Fruit fly (Drosophila melanogaster): ENCODE measurements around the gene CG11791.

CG11791 gene

DNA sequence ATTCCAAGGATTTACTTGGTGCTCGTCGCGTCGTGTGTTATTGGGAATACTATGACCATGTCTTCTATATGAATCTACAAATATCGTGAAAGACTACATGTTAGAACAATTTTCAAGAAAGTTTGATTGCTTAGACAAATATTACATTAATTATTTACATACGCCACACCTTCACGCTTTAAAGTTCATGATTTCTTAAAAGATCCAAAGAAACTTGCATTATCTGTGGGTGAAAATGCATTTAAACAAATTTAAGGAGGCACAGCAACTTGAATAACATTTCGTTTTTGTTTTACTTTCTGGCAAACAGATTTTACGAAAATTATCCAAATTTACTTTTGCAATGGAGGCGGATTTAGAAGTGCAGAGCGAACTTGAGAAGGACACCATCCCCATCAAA is 12.8 kb upstream of the CG11791 start, which contains the start of gene CG31115:
CG31115 (plus strand) TSS at position 301 of the 400 bp plus-strand sequence.
- no peak for TF ChIP-seq kay (GFP tag; ENCODE audit: borderline replicate concordance)
- no peak for TF ChIP-seq CG1620 (GFP tag; optimal IDR thresholded peaks at IDR 0.05)
- TF ChIP-seq CG7101 (tag; optimal IDR thresholded peaks at IDR 0.05): no peak
- no peak for TF ChIP-seq CG12768 (GFP tag; optimal IDR thresholded peaks at IDR 0.05)
- TF ChIP-seq CG7045 (GFP tag; optimal IDR thresholded peaks at IDR 0.05): no peak
- no peak for TF ChIP-seq CG11617 (GFP tag; optimal IDR thresholded peaks at IDR 0.05)
- no peak for TF ChIP-seq CG14711 (tag; optimal IDR thresholded peaks at IDR 0.05)
- TF ChIP-seq Clk (GFP tag; optimal IDR thresholded peaks at IDR 0.05): no peak
- TF ChIP-seq tj (GFP tag; optimal IDR thresholded peaks at IDR 0.05): no peak
- no peak for TF ChIP-seq Mnt (GFP tag; optimal IDR thresholded peaks at IDR 0.05)
- no peak for TF ChIP-seq CG5204 (GFP tag; optimal IDR thresholded peaks at IDR 0.05)
- TF ChIP-seq pad (GFP tag; optimal IDR thresholded peaks at IDR 0.05): no peak

- TF ChIP-seq CG12768 (GFP tag; optimal IDR thresholded peaks at IDR 0.05) (peak; percentile 1), pad (GFP tag; optimal IDR thresholded peaks at IDR 0.05) (peak; percentile 55), CG1620 (GFP tag; optimal IDR thresholded peaks at IDR 0.05) (peak; percentile 65), ovo (GFP tag; optimal IDR thresholded peaks at IDR 0.05) (no peak), Crg-1 (GFP tag; optimal IDR thresholded peaks at IDR 0.05) (peak; percentile 35), CG5204 (GFP tag; optimal IDR thresholded peaks at IDR 0.05) (no peak), cic (GFP tag; optimal IDR thresholded peaks at IDR 0.05) (no peak), CG11617 (GFP tag; optimal IDR thresholded peaks at IDR 0.05) (peak; percentile 46), cnc (optimal IDR thresholded peaks at IDR 0.05) (no peak), Mnt (GFP tag; optimal IDR thresholded peaks at IDR 0.05) (peak; percentile 58), Clk (GFP tag; optimal IDR thresholded peaks at IDR 0.05) (peak; percentile 30), CG33017 (tag; optimal IDR thresholded peaks at IDR 0.05) (no peak), CG7101 (tag; optimal IDR thresholded peaks at IDR 0.05) (peak; percentile 40), bab1 (GFP tag; optimal IDR thresholded peaks at IDR 0.05) (peak; percentile 30), Hr96 (GFP tag; optimal IDR thresholded peaks at IDR 0.05) (no peak), toe (GFP tag; optimal IDR thresholded peaks at IDR 0.05) (no peak), CG7045 (GFP tag; optimal IDR thresholded peaks at IDR 0.05) (no peak), kay (GFP tag; ENCODE audit: borderline replicate concordance) (no peak), tj (GFP tag; optimal IDR thresholded peaks at IDR 0.05) (no peak), CG14711 (tag; optimal IDR thresholded peaks at IDR 0.05) (peak; percentile 25)
Measured at dm6 chr3R:25039028-25039476, 10.4 kb upstream of the CG11791 start, which contains the start of the genes Ythdf and bai. Ythdf (minus strand) TSS chr3R:25039249. bai (plus strand) TSS chr3R:25039374.

DNA sequence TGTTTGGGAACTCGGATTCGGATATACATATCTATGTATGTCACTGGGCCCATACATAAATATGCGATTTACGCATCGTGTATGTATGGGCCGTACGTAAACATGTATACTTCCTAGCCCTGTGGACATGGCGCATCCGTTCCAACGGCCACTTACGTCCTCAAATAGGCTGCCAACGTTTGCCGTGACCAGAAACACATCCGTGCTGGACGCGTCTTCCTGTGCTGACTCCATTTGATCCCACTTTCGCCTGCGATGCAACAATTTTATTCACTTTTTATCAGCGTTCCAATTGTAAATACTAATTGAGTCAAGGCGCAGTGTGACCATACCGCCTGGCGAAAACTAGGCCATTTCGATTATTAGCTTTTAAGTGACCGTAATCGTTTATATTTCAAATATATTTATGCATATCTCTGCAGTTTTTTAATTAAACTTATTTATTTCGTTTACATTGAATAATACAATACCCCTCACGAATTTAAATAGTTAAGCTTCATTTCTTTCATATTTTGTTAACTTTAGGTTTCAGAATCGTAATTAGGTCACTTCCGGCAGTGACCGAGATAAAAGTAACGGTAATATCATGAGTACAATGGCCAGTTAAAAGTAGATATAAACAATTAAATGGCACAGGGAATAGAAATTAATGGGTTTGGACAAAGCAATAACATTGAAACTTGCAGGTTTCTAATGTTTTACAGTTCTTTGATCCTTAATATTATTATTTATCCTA is 4.4 kb upstream of the CG11791 start, which contains the start of gene 5PtaseI:
5PtaseI (minus strand) TSS at position 336 of the 736 bp plus-strand sequence.
- TF ChIP-seq cic (GFP tag; optimal IDR thresholded peaks at IDR 0.05) (no peak), ovo (GFP tag; optimal IDR thresholded peaks at IDR 0.05) (no peak), Hr96 (GFP tag; optimal IDR thresholded peaks at IDR 0.05) (no peak), kay (GFP tag; ENCODE audit: borderline replicate concordance) (no peak), CG14711 (tag; optimal IDR thresholded peaks at IDR 0.05) (no peak), CG12768 (GFP tag; optimal IDR thresholded peaks at IDR 0.05) (no peak), Mnt (GFP tag; optimal IDR thresholded peaks at IDR 0.05) (no peak), CG33017 (tag; optimal IDR thresholded peaks at IDR 0.05) (no peak), CG5204 (GFP tag; optimal IDR thresholded peaks at IDR 0.05) (no peak), tj (GFP tag; optimal IDR thresholded peaks at IDR 0.05) (peak; percentile 86), CG7101 (tag; optimal IDR thresholded peaks at IDR 0.05) (no peak), bab1 (GFP tag; optimal IDR thresholded peaks at IDR 0.05) (peak; percentile 14), Clk (GFP tag; optimal IDR thresholded peaks at IDR 0.05) (no peak), CG11617 (GFP tag; optimal IDR thresholded peaks at IDR 0.05) (no peak)

dm6 chr3R:25046023-25046422 is 3.4 kb upstream of the CG11791 start, which contains the start of gene CG11786:
CG11786 (plus strand) TSS chr3R:25046323.
- TF ChIP-seq CG5204 (GFP tag; optimal IDR thresholded peaks at IDR 0.05) (no peak), CG11617 (GFP tag; optimal IDR thresholded peaks at IDR 0.05) (no peak), toe (GFP tag; optimal IDR thresholded peaks at IDR 0.05) (no peak), CG7101 (tag; optimal IDR thresholded peaks at IDR 0.05) (no peak), pad (GFP tag; optimal IDR thresholded peaks at IDR 0.05) (no peak), CG14711 (tag; optimal IDR thresholded peaks at IDR 0.05) (no peak), kay (GFP tag; ENCODE audit: borderline replicate concordance) (no peak)

dm6 chr3R:25047504-25047903 is 1.9 kb upstream of the CG11791 start, which contains the start of gene CG11790:
CG11790 (plus strand) TSS chr3R:25047706.
- TF ChIP-seq CG7101 (tag; optimal IDR thresholded peaks at IDR 0.05): peak; percentile 16
- peak; percentile 5 for TF ChIP-seq CG12768 (GFP tag; optimal IDR thresholded peaks at IDR 0.05)
- no peak for TF ChIP-seq Mnt (GFP tag; optimal IDR thresholded peaks at IDR 0.05)
- no peak for TF ChIP-seq CG11617 (GFP tag; optimal IDR thresholded peaks at IDR 0.05)
- TF ChIP-seq bab1 (GFP tag; optimal IDR thresholded peaks at IDR 0.05): peak; percentile 46
- no peak for TF ChIP-seq Clk (GFP tag; optimal IDR thresholded peaks at IDR 0.05)
- peak; percentile 38 for TF ChIP-seq cic (GFP tag; optimal IDR thresholded peaks at IDR 0.05)
- TF ChIP-seq tj (GFP tag; optimal IDR thresholded peaks at IDR 0.05): no peak
